Fruit fly (Drosophila melanogaster) whole organism, adult: ENCODE data around the gene sens.

Experiments
- CG11617 ChIP-seq: fragments of 200-800 bp; sonication (Bioruptor generic); optimal IDR thresholded peaks from 2 replicates; lab custom pipeline; 2017; ENCODE audit warnings: mild to moderate bottlenecking, missing biosample characterization, missing genetic modification reagents, missing genetic modification characterization
- CG14711 ChIP-seq: fragments of 200-800 bp; sonication (Bioruptor generic); optimal IDR thresholded peaks from 2 replicates; lab custom pipeline; 2018; ENCODE audit warnings: missing biosample characterization, mild to moderate bottlenecking, missing genetic modification characterization, moderate library complexity
- CG1620 ChIP-seq: fragments of 200-800 bp; sonication (Bioruptor generic); optimal IDR thresholded peaks from 2 replicates; lab custom pipeline; 2016; ENCODE audit warnings: missing biosample characterization, missing genetic modification characterization
- CG7045 ChIP-seq: fragments of 200-800 bp; sonication (Bioruptor generic); optimal IDR thresholded peaks from 2 replicates; lab custom pipeline; 2017; ENCODE audit warnings: missing biosample characterization, mild to moderate bottlenecking, missing genetic modification characterization
- CG7101 ChIP-seq: fragments of 200-800 bp; sonication (Bioruptor generic); optimal IDR thresholded peaks from 2 replicates; lab custom pipeline; 2018; ENCODE audit warnings: missing biosample characterization, mild to moderate bottlenecking, missing genetic modification characterization, moderate library complexity
- Hr96 ChIP-seq: fragments of 200-800 bp; sonication (Bioruptor generic); optimal IDR thresholded peaks from 2 replicates; lab custom pipeline; 2016; ENCODE audit warnings: missing biosample characterization, missing genetic modification characterization
- bab1 ChIP-seq: fragments of 200-800 bp; sonication (Bioruptor generic); optimal IDR thresholded peaks from 3 replicates; lab custom pipeline; 2019; ENCODE audit warnings: missing biosample characterization, mild to moderate bottlenecking, missing genetic modification characterization, moderate library complexity
- cic ChIP-seq: fragments of 200-800 bp; sonication (Bioruptor generic); optimal IDR thresholded peaks from 2 replicates; lab custom pipeline; 2017; ENCODE audit warnings: missing biosample characterization, mild to moderate bottlenecking, missing genetic modification characterization, moderate library complexity
- cnc ChIP-seq, 2 experiments: fragments of >200 bp; optimal IDR thresholded peaks; 2 replicates each; lab custom pipeline; 2017

dm6 chr3L:13433522-13433921 is 32.6 kb upstream of the sens start:
- TF ChIP-seq CG14711 (tag; lab: Kevin White, UChicago) (no peak), cnc (optimal IDR thresholded peaks at IDR 0.05; lab: Kevin White, UChicago) (no peak), Hr96 (GFP tag; lab: Kevin White, UChicago) (no peak), CG11617 (GFP tag; lab: Kevin White, UChicago) (no peak), bab1 (GFP tag; lab: Kevin White, UChicago) (no peak), cic (GFP tag; lab: Kevin White, UChicago) (no peak), CG7101 (tag; lab: Kevin White, UChicago) (no peak), CG7045 (GFP tag; lab: Kevin White, UChicago) (no peak), CG1620 (no peak)
